Fruit fly (Drosophila melanogaster) whole organism, prepupa: Measurements from ENCODE around the gene pkm.

ENCODE experiments used
- Blimp-1 ChIP-seq: fragments of 200-800 bp; sonication (Bioruptor generic); optimal IDR thresholded peaks from 3 replicates; lab custom pipeline; 2017; ENCODE audit warnings: missing biosample characterization, missing genetic modification characterization, mild to moderate bottlenecking, moderate library complexity, missing genetic modification reagents
- CG10631 ChIP-seq: fragments of 200-800 bp; sonication (Bioruptor generic); optimal IDR thresholded peaks from 2 replicates; lab custom pipeline; 2016; ENCODE audit warnings: missing biosample characterization, missing genetic modification characterization
- CG10669 ChIP-seq: fragments of 200-800 bp; sonication (Bioruptor generic); optimal IDR thresholded peaks from 3 replicates; lab custom pipeline; 2018; ENCODE audit warnings: missing biosample characterization, mild to moderate bottlenecking, missing genetic modification characterization, moderate library complexity
- CG11762 ChIP-seq: fragments of 200-800 bp; sonication (Bioruptor generic); optimal IDR thresholded peaks from 3 replicates; lab custom pipeline; 2016; ENCODE audit warnings: missing biosample characterization, missing genetic modification characterization; ENCODE audit not compliant: insufficient read depth
- CG15336 ChIP-seq: fragments of 200-800 bp; sonication (Bioruptor generic); IDR thresholded peaks from 2 replicates; pipeline ENCODE4 v1.3.6; 2022; ENCODE audit warnings: missing biosample characterization, missing genetic modification characterization
- CG1621 ChIP-seq: fragments of 200-800 bp; sonication (Bioruptor generic); optimal IDR thresholded peaks from 3 replicates; lab custom pipeline; 2018; ENCODE audit warnings: missing biosample characterization, mild to moderate bottlenecking, missing genetic modification characterization
- CG16779 ChIP-seq: fragments of 200-800 bp; sonication (Bioruptor generic); optimal IDR thresholded peaks from 3 replicates; lab custom pipeline; 2017; ENCODE audit warnings: missing biosample characterization, mild to moderate bottlenecking, missing genetic modification characterization
- CG3032 ChIP-seq: fragments of 200-800 bp; optimal IDR thresholded peaks from 2 replicates; lab custom pipeline; 2019; ENCODE audit warnings: missing biosample characterization, mild to moderate bottlenecking, missing genetic modification characterization, moderate library complexity
- CG31627 ChIP-seq: fragments of 200-800 bp; sonication (Bioruptor generic); optimal IDR thresholded peaks from 3 replicates; lab custom pipeline; 2016; ENCODE audit warnings: missing biosample characterization, missing genetic modification characterization
- CG32006 ChIP-seq: fragments of 200-800 bp; sonication (Bioruptor generic); optimal IDR thresholded peaks from 3 replicates; lab custom pipeline; 2017; ENCODE audit warnings: missing biosample characterization, mild to moderate bottlenecking, missing genetic modification characterization
- CG34406 ChIP-seq: fragments of 200-800 bp; sonication (Bioruptor generic); optimal IDR thresholded peaks from 3 replicates; lab custom pipeline; 2016; ENCODE audit warnings: missing biosample characterization, missing genetic modification characterization
- CG3919 ChIP-seq: fragments of 200-800 bp; sonication (Bioruptor generic); optimal IDR thresholded peaks from 3 replicates; lab custom pipeline; 2016; ENCODE audit warnings: missing biosample characterization, missing genetic modification characterization
- CG4318 ChIP-seq: fragments of 200-800 bp; sonication (Bioruptor generic); optimal IDR thresholded peaks from 3 replicates; lab custom pipeline; 2017; ENCODE audit warnings: missing biosample characterization, mild to moderate bottlenecking, missing genetic modification characterization
- CG6276 ChIP-seq: fragments of 200-800 bp; sonication (Bioruptor generic); optimal IDR thresholded peaks from 2 replicates; lab custom pipeline; 2017; ENCODE audit warnings: missing biosample characterization, mild to moderate bottlenecking, missing genetic modification characterization
- CG6792 ChIP-seq: fragments of 200-800 bp; sonication (Bioruptor generic); optimal IDR thresholded peaks from 3 replicates; lab custom pipeline; 2016; ENCODE audit warnings: missing biosample characterization, missing genetic modification characterization
- CG6808 ChIP-seq: fragments of 200-800 bp; sonication (Bioruptor generic); optimal IDR thresholded peaks from 3 replicates; lab custom pipeline; 2017; ENCODE audit warnings: missing biosample characterization, missing genetic modification characterization, mild to moderate bottlenecking, moderate library complexity, missing genetic modification reagents
- CG6854 ChIP-seq: fragments of 200-800 bp; sonication (Bioruptor generic); optimal IDR thresholded peaks from 2 replicates; lab custom pipeline; 2017; ENCODE audit warnings: missing biosample characterization, mild to moderate bottlenecking, missing genetic modification characterization
- CG8119 ChIP-seq: fragments of 200-800 bp; sonication (Bioruptor generic); IDR thresholded peaks from 3 replicates; pipeline ENCODE4 v1.3.6; 2022; ENCODE audit warnings: missing biosample characterization, missing genetic modification characterization
- CG8319 ChIP-seq: fragments of 200-800 bp; sonication (Bioruptor generic); optimal IDR thresholded peaks from 3 replicates; lab custom pipeline; 2016; ENCODE audit warnings: missing biosample characterization, missing genetic modification characterization
- CG8632 ChIP-seq: fragments of 200-800 bp; sonication (Bioruptor generic); optimal IDR thresholded peaks from 3 replicates; lab custom pipeline; 2016; ENCODE audit warnings: missing biosample characterization, missing genetic modification characterization
- CG9139 ChIP-seq: fragments of 200-800 bp; sonication (Bioruptor generic); optimal IDR thresholded peaks from 3 replicates; lab custom pipeline; 2017; ENCODE audit warnings: missing biosample characterization, mild to moderate bottlenecking, missing genetic modification characterization
- Eip75B ChIP-seq: fragments of 200-800 bp; sonication (Bioruptor generic); optimal IDR thresholded peaks from 3 replicates; lab custom pipeline; 2016; ENCODE audit warnings: missing biosample characterization, missing genetic modification characterization
- Eip93F ChIP-seq: fragments of 200-800 bp; sonication (Bioruptor generic); optimal IDR thresholded peaks from 2 replicates; lab custom pipeline; 2016; ENCODE audit warnings: missing biosample characterization, mild to moderate bottlenecking, missing genetic modification characterization
- Ets21C ChIP-seq: fragments of 200-800 bp; sonication (Bioruptor generic); optimal IDR thresholded peaks from 3 replicates; lab custom pipeline; 2016; ENCODE audit warnings: missing biosample characterization, missing genetic modification characterization
- Gug ChIP-seq: fragments of 200-800 bp; sonication (Bioruptor generic); IDR thresholded peaks from 2 replicates; pipeline ENCODE4 v1.3.6; 2022; ENCODE audit warnings: missing biosample characterization, missing genetic modification characterization
- Hr39 ChIP-seq: fragments of 200-800 bp; sonication (Bioruptor generic); optimal IDR thresholded peaks from 2 replicates; lab custom pipeline; 2016; ENCODE audit warnings: missing biosample characterization, missing genetic modification characterization
- Hr4 ChIP-seq: fragments of 200-800 bp; sonication (Bioruptor generic); optimal IDR thresholded peaks from 3 replicates; lab custom pipeline; 2016; ENCODE audit warnings: missing biosample characterization, missing genetic modification characterization
- Lpt ChIP-seq: fragments of 200-800 bp; sonication (Bioruptor generic); optimal IDR thresholded peaks from 3 replicates; lab custom pipeline; 2016; ENCODE audit warnings: missing biosample characterization, missing genetic modification characterization
- Met ChIP-seq: fragments of 200-800 bp; sonication (Bioruptor generic); optimal IDR thresholded peaks from 3 replicates; lab custom pipeline; 2016; ENCODE audit warnings: missing biosample characterization, missing genetic modification characterization
- OdsH ChIP-seq: fragments of 200-800 bp; sonication (Bioruptor generic); optimal IDR thresholded peaks from 3 replicates; lab custom pipeline; 2016; ENCODE audit warnings: missing biosample characterization, missing genetic modification characterization
- Smox ChIP-seq: fragments of 200-800 bp; sonication (Bioruptor generic); optimal IDR thresholded peaks from 3 replicates; lab custom pipeline; 2016; ENCODE audit warnings: missing biosample characterization, missing genetic modification characterization
- Sox102F ChIP-seq: fragments of 200-800 bp; sonication (Bioruptor generic); optimal IDR thresholded peaks from 2 replicates; lab custom pipeline; 2016; ENCODE audit warnings: missing biosample characterization, mild to moderate bottlenecking, missing genetic modification characterization
- Sox14 ChIP-seq: fragments of 200-800 bp; sonication (Bioruptor generic); optimal IDR thresholded peaks from 3 replicates; lab custom pipeline; 2016; ENCODE audit warnings: missing biosample characterization, missing genetic modification characterization
- Sox15 ChIP-seq: fragments of 200-800 bp; sonication (Bioruptor generic); optimal IDR thresholded peaks from 3 replicates; lab custom pipeline; 2016; ENCODE audit warnings: missing biosample characterization, missing genetic modification characterization
- achi ChIP-seq: fragments of 200-800 bp; sonication (Bioruptor generic); optimal IDR thresholded peaks from 3 replicates; lab custom pipeline; 2016; ENCODE audit warnings: missing biosample characterization, missing genetic modification characterization
- cyc ChIP-seq: fragments of 200-800 bp; sonication (Bioruptor generic); optimal IDR thresholded peaks from 3 replicates; lab custom pipeline; 2016; ENCODE audit warnings: missing biosample characterization, missing genetic modification characterization
- dac ChIP-seq: fragments of 200-800 bp; sonication (Bioruptor generic); optimal IDR thresholded peaks from 2 replicates; lab custom pipeline; 2017; ENCODE audit warnings: missing biosample characterization, mild to moderate bottlenecking, missing genetic modification characterization
- dsx ChIP-seq: fragments of 200-800 bp; optimal IDR thresholded peaks from 3 replicates; lab custom pipeline; 2019; ENCODE audit warnings: missing biosample characterization, mild to moderate bottlenecking, missing genetic modification characterization, moderate library complexity; ENCODE audit not compliant: poor library complexity, severe bottlenecking
- eg ChIP-seq: fragments of 200-800 bp; sonication (Bioruptor generic); IDR thresholded peaks from 3 replicates; pipeline ENCODE4 v1.3.6; 2022; ENCODE audit warnings: missing biosample characterization, missing genetic modification characterization
- fkh ChIP-seq: fragments of 200-800 bp; sonication (Bioruptor generic); optimal IDR thresholded peaks from 3 replicates; lab custom pipeline; 2017; ENCODE audit warnings: missing biosample characterization, mild to moderate bottlenecking, missing genetic modification characterization, moderate library complexity
- lz ChIP-seq: fragments of 200-800 bp; sonication (Bioruptor generic); optimal IDR thresholded peaks from 3 replicates; lab custom pipeline; 2016; ENCODE audit warnings: missing biosample characterization, missing genetic modification characterization
- pdm3 ChIP-seq: fragments of 200-800 bp; sonication (Bioruptor generic); optimal IDR thresholded peaks from 3 replicates; lab custom pipeline; 2016; ENCODE audit warnings: missing biosample characterization, missing genetic modification characterization
- salr ChIP-seq, 2 experiments: fragments of 200-800 bp; sonication (Bioruptor generic); optimal IDR thresholded peaks; 3 replicates each; lab custom pipeline; 2016 to 2018; ENCODE audit warnings: missing biosample characterization in 2 of 2, missing genetic modification characterization in 2 of 2, mild to moderate bottlenecking in 1 of 2
- ss ChIP-seq, 2 experiments: fragments of 200-800 bp; sonication (Bioruptor generic); optimal IDR thresholded peaks; 2 replicates in 1 of 2; 3 replicates in 1 of 2; lab custom pipeline; 2017 to 2018; ENCODE audit warnings: mild to moderate bottlenecking in 2 of 2, missing biosample characterization in 2 of 2, missing genetic modification characterization in 2 of 2, moderate library complexity in 1 of 2
- topi ChIP-seq: fragments of 200-800 bp; sonication (Bioruptor generic); optimal IDR thresholded peaks from 3 replicates; lab custom pipeline; 2016; ENCODE audit warnings: missing biosample characterization, missing genetic modification characterization
- vri ChIP-seq: fragments of 200-800 bp; sonication (Bioruptor generic); optimal IDR thresholded peaks from 3 replicates; lab custom pipeline; 2016; ENCODE audit warnings: missing biosample characterization, mild to moderate bottlenecking, missing genetic modification characterization

The pkm gene

DNA sequence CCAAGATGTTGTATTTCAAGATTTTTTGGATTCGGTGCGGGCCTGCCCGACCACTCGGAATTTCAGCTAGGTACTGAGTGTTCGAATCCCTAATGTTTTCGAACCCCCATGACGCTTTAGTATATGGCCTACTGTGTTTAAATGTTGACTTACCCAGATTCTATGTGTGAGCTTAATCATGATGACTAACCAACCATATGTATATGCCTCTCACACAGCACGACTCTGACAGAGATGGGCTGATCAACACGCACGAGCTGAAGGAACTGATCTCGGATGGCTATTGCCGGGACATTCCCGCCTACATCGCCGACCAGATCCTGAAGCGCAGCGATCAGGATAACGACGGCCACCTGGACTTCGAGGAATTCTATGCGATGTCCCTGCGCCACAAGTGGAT is 20.1 kb upstream of the pkm start, which contains the start of gene CG2533:
Gene CG2533 (minus strand): TSS at position 101 of the 400 bp plus-strand sequence.
- TF ChIP-seq CG6808 (GFP tag; lab: Kevin White, UChicago), result no peak
- TF ChIP-seq topi (GFP tag; lab: Kevin White, UChicago), result no peak
- TF ChIP-seq lz (GFP tag; lab: Kevin White, UChicago), result no peak
- no peak for TF ChIP-seq CG8319 (GFP tag; lab: Kevin White, UChicago)
- no peak for TF ChIP-seq ss (GFP tag; optimal IDR thresholded peaks at IDR 0.05; lab: Kevin White, UChicago)
- no peak for TF ChIP-seq Ets21C (GFP tag; lab: Kevin White, UChicago)
- no peak for TF ChIP-seq CG31627 (GFP tag; lab: Kevin White, UChicago)
- TF ChIP-seq CG34406 (GFP tag; lab: Kevin White, UChicago), result no peak
- no peak for TF ChIP-seq achi (GFP tag; lab: Kevin White, UChicago)
- no peak for TF ChIP-seq CG3032 (tag; lab: Kevin White, UChicago)
- TF ChIP-seq Smox (GFP tag; lab: Kevin White, UChicago), result no peak
- no peak for TF ChIP-seq fkh
- no peak for TF ChIP-seq CG3919 (GFP tag; lab: Kevin White, UChicago)
- TF ChIP-seq dac (GFP tag; lab: Kevin White, UChicago), result no peak
- TF ChIP-seq Lpt (GFP tag; lab: Kevin White, UChicago), result no peak
- TF ChIP-seq CG6792 (GFP tag; lab: Kevin White, UChicago), result no peak
- no peak for TF ChIP-seq eg
- no peak for TF ChIP-seq Sox15 (GFP tag; lab: Kevin White, UChicago)
- TF ChIP-seq CG1621 (tag; lab: Kevin White, UChicago), result no peak
- TF ChIP-seq CG6276 (GFP tag; lab: Kevin White, UChicago), result no peak

DNA sequence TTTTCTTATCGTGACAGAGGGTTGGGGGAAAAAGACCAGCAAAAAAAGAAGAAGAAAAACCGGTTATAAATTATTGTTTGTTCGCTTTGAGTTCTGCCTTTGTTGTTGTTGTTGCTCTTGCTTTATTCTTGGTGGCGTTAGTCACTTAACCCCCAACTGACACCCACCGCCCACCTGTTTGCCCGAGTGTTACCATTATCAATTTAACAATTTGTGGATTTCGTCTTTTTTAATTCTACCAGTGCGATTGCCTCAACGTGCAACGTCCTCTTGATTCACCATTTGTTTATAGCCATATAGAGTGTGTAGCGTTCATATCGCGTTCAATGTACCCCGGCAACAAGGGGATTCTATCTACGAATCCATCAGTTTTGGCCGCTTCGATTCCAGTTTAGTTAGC is 17.4 kb upstream of the pkm start:
- TF ChIP-seq vri (peak; percentile 58), CG11762 (no peak), fkh (peak; percentile 35)

DNA sequence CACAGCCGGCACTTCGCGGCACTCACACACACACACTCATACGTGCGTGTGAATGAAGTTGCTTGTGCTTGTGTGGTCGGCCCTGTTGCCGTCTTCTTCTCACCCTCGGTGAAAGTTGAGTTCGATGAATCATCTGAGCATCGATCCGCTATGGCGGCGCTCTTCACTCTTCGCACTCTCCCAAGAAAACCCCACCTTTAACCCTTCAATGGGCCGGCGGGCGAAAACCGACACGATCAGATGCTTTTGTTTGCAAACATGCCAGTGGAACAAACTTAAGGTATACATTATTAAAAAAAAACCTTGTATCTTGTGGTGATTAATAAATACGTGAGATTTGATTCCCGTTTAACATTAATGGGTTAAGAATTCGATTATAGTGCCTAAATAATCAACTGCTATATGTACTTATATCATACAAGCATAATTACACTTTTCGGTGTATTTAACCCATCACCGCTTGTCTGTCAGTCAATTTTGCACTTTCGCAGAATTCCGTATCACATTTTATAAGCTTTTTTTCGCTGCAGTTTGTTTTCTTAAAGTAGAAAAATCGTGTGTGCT is 16.9 kb upstream of the pkm start:
- TF ChIP-seq Sox15 (GFP tag; lab: Kevin White, UChicago) (no peak), CG3919 (GFP tag; lab: Kevin White, UChicago) (no peak), salr (GFP tag; optimal IDR thresholded peaks at IDR 0.05; lab: Kevin White, UChicago) (no peak), OdsH (GFP tag; lab: Kevin White, UChicago) (no peak), CG6854 (no peak), Hr4 (GFP tag; lab: Kevin White, UChicago) (peak; percentile 33), CG10669 (no peak), Sox14 (GFP tag; lab: Kevin White, UChicago) (peak; percentile 60), Blimp-1 (peak; percentile 39), CG9139 (GFP tag; lab: Kevin White, UChicago) (peak; percentile 3), Met (GFP tag; lab: Kevin White, UChicago) (no peak), Gug (GFP tag; lab: Robert Waterston, UW) (no peak), Eip93F (GFP tag; lab: Kevin White, UChicago) (no peak), pdm3 (GFP tag; lab: Kevin White, UChicago) (no peak), fkh (no peak), Eip75B (no peak), dac (GFP tag; lab: Kevin White, UChicago) (no peak), CG32006 (no peak), CG8119 (GFP tag; lab: Robert Waterston, UW) (no peak), CG6276 (GFP tag; lab: Kevin White, UChicago) (no peak), eg (peak; percentile 51; the same call in 2 of the 3 replicates), CG31627 (GFP tag; lab: Kevin White, UChicago) (peak; percentile 30), CG15336 (GFP tag; lab: Robert Waterston, UW) (no peak), Hr39 (GFP tag; lab: Kevin White, UChicago) (peak; percentile 52), CG8319 (GFP tag; lab: Kevin White, UChicago) (peak; percentile 6), CG3032 (tag; lab: Kevin White, UChicago) (peak; percentile 5), CG34406 (GFP tag; lab: Kevin White, UChicago) (peak; percentile 56), CG10631 (GFP tag; lab: Kevin White, UChicago) (peak; percentile 52), Sox102F (GFP tag; lab: Kevin White, UChicago) (no peak), cyc (peak; percentile 52), CG16779 (tag; lab: Kevin White, UChicago) (no peak), dsx (no peak), CG4318 (GFP tag; lab: Kevin White, UChicago) (no peak), CG8632 (peak; percentile 40), achi (GFP tag; lab: Kevin White, UChicago) (peak; percentile 32)
